Fruit fly (Drosophila melanogaster) whole organism, embryonic: ENCODE data around the gene blot.

Experiments used
- B-H2 ChIP-seq: fragments of 200-800 bp; sonication (Bioruptor generic); optimal IDR thresholded peaks from 2 replicates; lab custom pipeline; 2018; ENCODE audit warnings: missing biosample characterization, mild to moderate bottlenecking, missing genetic modification characterization
- Bteb2 ChIP-seq: fragments of 200-800 bp; sonication (Bioruptor generic); optimal IDR thresholded peaks from 2 replicates; lab custom pipeline; 2016; ENCODE audit warnings: missing biosample characterization, missing genetic modification characterization
- CG10147 ChIP-seq: fragments of 200-800 bp; sonication (Bioruptor generic); optimal IDR thresholded peaks from 2 replicates; lab custom pipeline; 2019; ENCODE audit warnings: missing biosample characterization, mild to moderate bottlenecking, missing genetic modification characterization, moderate library complexity
- CG11456 ChIP-seq: fragments of 200-800 bp; sonication (Bioruptor generic); IDR thresholded peaks from 3 replicates; pipeline ENCODE4 v1.3.6; 2022; ENCODE audit warnings: missing biosample characterization, missing genetic modification characterization
- CG12104 ChIP-seq: fragments of 200-800 bp; sonication (Bioruptor generic); optimal IDR thresholded peaks from 3 replicates; lab custom pipeline; 2016; ENCODE audit warnings: missing biosample characterization, missing genetic modification characterization
- CG1602 ChIP-seq: fragments of 200-800 bp; sonication (Bioruptor generic); optimal IDR thresholded peaks from 3 replicates; lab custom pipeline; 2016; ENCODE audit warnings: missing biosample characterization, missing genetic modification characterization
- CG1603 ChIP-seq: fragments of 200-800 bp; sonication (Bioruptor generic); optimal IDR thresholded peaks from 2 replicates; lab custom pipeline; 2019; ENCODE audit warnings: missing biosample characterization, mild to moderate bottlenecking, missing genetic modification characterization, moderate library complexity
- CG17568 ChIP-seq: fragments of 200-800 bp; sonication (Bioruptor generic); optimal IDR thresholded peaks from 2 replicates; lab custom pipeline; 2018; ENCODE audit warnings: missing biosample characterization, mild to moderate bottlenecking, missing genetic modification characterization, moderate library complexity
- CG1792 ChIP-seq: fragments of 200-800 bp; sonication (Bioruptor generic); optimal IDR thresholded peaks from 2 replicates; lab custom pipeline; 2016; ENCODE audit warnings: missing biosample characterization, missing genetic modification characterization
- CG2202 ChIP-seq: fragments of 200-800 bp; sonication (Bioruptor generic); optimal IDR thresholded peaks from 2 replicates; lab custom pipeline; 2018; ENCODE audit warnings: missing biosample characterization, mild to moderate bottlenecking, missing genetic modification characterization
- CG31224 ChIP-seq: fragments of 200-800 bp; sonication (Bioruptor generic); IDR thresholded peaks from 2 replicates; pipeline ENCODE4 v1.3.6; 2022; ENCODE audit warnings: missing biosample characterization, missing genetic modification characterization
- CG33557 ChIP-seq: fragments of 200-800 bp; sonication (Bioruptor generic); optimal IDR thresholded peaks from 2 replicates; lab custom pipeline; 2019; ENCODE audit warnings: missing biosample characterization, mild to moderate bottlenecking, missing genetic modification characterization, moderate library complexity
- CG5180 ChIP-seq: fragments of 200-800 bp; sonication (Bioruptor generic); optimal IDR thresholded peaks from 3 replicates; lab custom pipeline; 2017; ENCODE audit warnings: missing biosample characterization, missing genetic modification characterization, mild to moderate bottlenecking, moderate library complexity, missing genetic modification reagents
- CG7271 ChIP-seq: fragments of 200-800 bp; sonication (Bioruptor generic); optimal IDR thresholded peaks from 2 replicates; lab custom pipeline; 2018; ENCODE audit warnings: missing biosample characterization, mild to moderate bottlenecking, missing genetic modification characterization, moderate library complexity
- CG7839 ChIP-seq: fragments of 200-800 bp; sonication (Bioruptor generic); optimal IDR thresholded peaks from 3 replicates; lab custom pipeline; 2018; ENCODE audit warnings: missing biosample characterization, mild to moderate bottlenecking, missing genetic modification characterization, moderate library complexity
- CrebB ChIP-seq: fragments of 200-800 bp; sonication (Bioruptor generic); optimal IDR thresholded peaks from 3 replicates; lab custom pipeline; 2018; ENCODE audit warnings: missing biosample characterization, mild to moderate bottlenecking, missing genetic modification characterization
- D ChIP-seq, 2 experiments: fragments of 200-800 bp in 1 of 2; fragments of >200 bp in 1 of 2; sonication (Bioruptor generic) in 1 of 2; optimal IDR thresholded peaks; 2 replicates in 1 of 2; 3 replicates in 1 of 2; lab custom pipeline; 2017; ENCODE audit warnings: mild to moderate bottlenecking in 1 of 2, missing biosample characterization in 1 of 2, missing genetic modification characterization in 1 of 2, missing genetic modification reagents in 1 of 2
- Dll ChIP-seq: fragments of 200-800 bp; sonication (Bioruptor generic); IDR thresholded peaks from 4 replicates; pipeline ENCODE4 v1.3.6; 2022; ENCODE audit warnings: missing biosample characterization, missing genetic modification characterization; ENCODE audit not compliant: partially characterized antibody
- Hr51 ChIP-seq, 2 experiments: fragments of 200-800 bp; sonication (Bioruptor generic); optimal IDR thresholded peaks; 2 replicates in 1 of 2; 3 replicates in 1 of 2; lab custom pipeline; 2016 to 2018; ENCODE audit warnings: missing biosample characterization in 2 of 2, missing genetic modification characterization in 2 of 2, mild to moderate bottlenecking in 1 of 2, moderate library complexity in 1 of 2
- MTF-1 ChIP-seq: fragments of 200-800 bp; sonication (Bioruptor generic); optimal IDR thresholded peaks from 2 replicates; lab custom pipeline; 2018; ENCODE audit warnings: missing biosample characterization, mild to moderate bottlenecking, missing genetic modification characterization, borderline replicate concordance
- Pdp1 ChIP-seq, 2 experiments: fragments of 200-800 bp; sonication (Bioruptor generic); optimal IDR thresholded peaks; 3 replicates each; lab custom pipeline; 2016; ENCODE audit warnings: missing biosample characterization in 2 of 2, missing genetic modification characterization in 2 of 2, mild to moderate bottlenecking in 1 of 2, moderate library complexity in 1 of 2
- Side ChIP-seq: fragments of 200-800 bp; sonication (Bioruptor generic); optimal IDR thresholded peaks from 2 replicates; lab custom pipeline; 2016; ENCODE audit warnings: missing biosample characterization, missing genetic modification characterization
- ab ChIP-seq: fragments of 200-800 bp; sonication (Bioruptor generic); optimal IDR thresholded peaks from 2 replicates; lab custom pipeline; 2016; ENCODE audit warnings: missing biosample characterization, missing genetic modification characterization
- ac ChIP-seq: fragments of 200-800 bp; sonication (Bioruptor generic); optimal IDR thresholded peaks from 3 replicates; lab custom pipeline; 2017; ENCODE audit warnings: missing biosample characterization, mild to moderate bottlenecking, missing genetic modification characterization
- ap ChIP-seq: fragments of 200-800 bp; sonication (Bioruptor generic); IDR thresholded peaks from 2 replicates; pipeline ENCODE4 v1.3.6; 2022; ENCODE audit warnings: missing biosample characterization, missing genetic modification characterization
- chn ChIP-seq: fragments of 200-800 bp; sonication (Bioruptor generic); optimal IDR thresholded peaks from 2 replicates; lab custom pipeline; 2016; ENCODE audit warnings: missing biosample characterization, missing genetic modification characterization
- eve ChIP-seq, 2 experiments: fragments of >200 bp; optimal IDR thresholded peaks; 2 replicates each; lab custom pipeline; 2017; ENCODE audit warnings: missing biosample characterization in 2 of 2, missing genetic modification characterization in 2 of 2
- ftz-f1 ChIP-seq: fragments of 200-800 bp; sonication (Bioruptor generic); optimal IDR thresholded peaks from 2 replicates; lab custom pipeline; 2016; ENCODE audit warnings: missing biosample characterization, missing genetic modification characterization
- grn ChIP-seq: fragments of 200-800 bp; sonication (Bioruptor generic); optimal IDR thresholded peaks from 3 replicates; lab custom pipeline; 2017; ENCODE audit warnings: missing biosample characterization, missing genetic modification characterization
- gsb-n ChIP-seq: fragments of 200-800 bp; sonication (Bioruptor generic); optimal IDR thresholded peaks from 3 replicates; lab custom pipeline; 2018; ENCODE audit warnings: missing biosample characterization, mild to moderate bottlenecking, missing genetic modification characterization
- her ChIP-seq: fragments of 200-800 bp; sonication (Bioruptor generic); optimal IDR thresholded peaks from 2 replicates; lab custom pipeline; 2016; ENCODE audit warnings: missing biosample characterization, missing genetic modification characterization
- kni ChIP-seq: fragments of 200-800 bp; sonication (Bioruptor generic); optimal IDR thresholded peaks from 3 replicates; lab custom pipeline; 2017; ENCODE audit warnings: mild to moderate bottlenecking, missing biosample characterization, missing genetic modification reagents, missing genetic modification characterization
- lola ChIP-seq, 3 experiments: fragments of >200 bp in 2 of 3; fragments of 200-800 bp in 1 of 3; sonication (Bioruptor generic) in 1 of 3; optimal IDR thresholded peaks; 2 replicates each; lab custom pipeline; 2017 to 2019; ENCODE audit warnings: missing biosample characterization in 3 of 3, missing genetic modification characterization in 3 of 3, mild to moderate bottlenecking in 1 of 3, moderate library complexity in 1 of 3
- maf-S ChIP-seq: fragments of 200-800 bp; sonication (Bioruptor generic); optimal IDR thresholded peaks from 2 replicates; lab custom pipeline; 2016; ENCODE audit warnings: missing biosample characterization, missing genetic modification characterization
- nerfin-1 ChIP-seq: fragments of 200-800 bp; sonication (Bioruptor generic); optimal IDR thresholded peaks from 3 replicates; lab custom pipeline; 2019; ENCODE audit warnings: missing biosample characterization, mild to moderate bottlenecking, missing genetic modification characterization, moderate library complexity
- oc ChIP-seq: fragments of 200-800 bp; sonication (Bioruptor generic); optimal IDR thresholded peaks from 2 replicates; lab custom pipeline; 2018; ENCODE audit warnings: missing biosample characterization, mild to moderate bottlenecking, missing genetic modification characterization, moderate library complexity
- pfk ChIP-seq: fragments of 200-800 bp; sonication (Bioruptor generic); optimal IDR thresholded peaks from 2 replicates; lab custom pipeline; 2018; ENCODE audit warnings: missing biosample characterization, mild to moderate bottlenecking, missing genetic modification characterization, moderate library complexity
- prd ChIP-seq, 3 experiments: fragments of >200 bp in 2 of 3; fragments of 200-800 bp in 1 of 3; sonication (Bioruptor generic) in 1 of 3; optimal IDR thresholded peaks in 2 of 3; IDR thresholded peaks in 1 of 3; 2 replicates in 2 of 3; 3 replicates in 1 of 3; pipeline versions ENCODE4 v1.3.6 to Lab custom; 2017 to 2022; ENCODE audit warnings: missing biosample characterization in 1 of 3, missing genetic modification characterization in 1 of 3
- pros ChIP-seq: fragments of 200-800 bp; sonication (Bioruptor generic); optimal IDR thresholded peaks from 3 replicates; lab custom pipeline; 2019; ENCODE audit warnings: missing biosample characterization, mild to moderate bottlenecking, missing genetic modification characterization, moderate library complexity
- run ChIP-seq: fragments of 200-800 bp; sonication (Bioruptor generic); optimal IDR thresholded peaks from 3 replicates; lab custom pipeline; 2018; ENCODE audit warnings: missing biosample characterization, mild to moderate bottlenecking, missing genetic modification characterization
- sd ChIP-seq: fragments of 200-800 bp; sonication (Bioruptor generic); optimal IDR thresholded peaks from 3 replicates; lab custom pipeline; 2018; ENCODE audit warnings: missing biosample characterization, mild to moderate bottlenecking, missing genetic modification characterization, moderate library complexity
- sim ChIP-seq: fragments of 200-800 bp; sonication (Bioruptor generic); IDR thresholded peaks from 2 replicates; pipeline ENCODE4 v1.3.6; 2022; ENCODE audit warnings: missing biosample characterization, missing genetic modification characterization
- stc ChIP-seq: fragments of 200-800 bp; sonication (Bioruptor generic); IDR thresholded peaks from 2 replicates; pipeline ENCODE4 v1.3.6; 2022; ENCODE audit warnings: missing biosample characterization, missing genetic modification characterization
- tll ChIP-seq, 2 experiments: fragments of 200-800 bp in 1 of 2; fragments of >200 bp in 1 of 2; sonication (Bioruptor generic) in 1 of 2; optimal IDR thresholded peaks; 2 replicates each; lab custom pipeline; 2017 to 2019; ENCODE audit warnings: missing biosample characterization in 2 of 2, missing genetic modification characterization in 2 of 2, mild to moderate bottlenecking in 1 of 2, moderate library complexity in 1 of 2
- ttk ChIP-seq: fragments of 200-800 bp; sonication (Bioruptor generic); IDR thresholded peaks from 2 replicates; pipeline ENCODE4 v2.1.2; 2022; ENCODE audit warnings: missing biosample characterization, missing genetic modification characterization
- usp ChIP-seq: fragments of >200 bp; optimal IDR thresholded peaks from 2 replicates; lab custom pipeline; 2017; ENCODE audit warnings: missing biosample characterization, missing genetic modification characterization
- z ChIP-seq: fragments of 200-800 bp; sonication (Bioruptor generic); IDR thresholded peaks from 3 replicates; pipeline ENCODE4 v1.3.6; 2022; ENCODE audit warnings: missing biosample characterization, missing genetic modification characterization
- zen ChIP-seq: fragments of 200-800 bp; sonication (Bioruptor generic); optimal IDR thresholded peaks from 3 replicates; lab custom pipeline; 2018; ENCODE audit warnings: missing biosample characterization, mild to moderate bottlenecking, missing genetic modification characterization, moderate library complexity
- zfh1 ChIP-seq: fragments of 200-800 bp; sonication (Bioruptor generic); IDR thresholded peaks from 3 replicates; pipeline ENCODE4 v1.3.6; 2022; ENCODE audit warnings: missing biosample characterization, missing genetic modification characterization

blot gene

DNA sequence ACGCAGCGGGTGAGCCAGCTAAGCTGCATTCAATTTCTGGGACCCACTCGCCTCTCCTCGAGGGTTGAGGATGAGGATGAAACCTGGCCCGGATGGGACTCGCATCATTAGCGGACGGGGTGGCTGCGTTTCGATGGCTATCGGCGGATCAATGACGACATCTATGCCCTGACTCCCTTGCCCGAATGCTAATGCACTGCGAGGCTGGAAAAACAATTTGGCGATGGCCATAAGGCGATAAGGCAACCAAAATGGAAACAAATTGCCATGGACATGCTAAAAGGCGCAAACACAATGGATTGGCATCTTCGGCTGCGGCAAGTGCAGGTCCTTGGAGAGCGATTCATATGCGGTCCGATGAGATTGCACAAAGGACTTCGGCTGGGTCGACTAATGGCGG is 58.4 kb downstream of the blot start (continued):
- TF ChIP-seq her (GFP tag; lab: Kevin White, UChicago) (no peak), Bteb2 (no peak), ap (GFP tag; lab: Robert Waterston, UW) (no peak), run (no peak), zen (tag; lab: Kevin White, UChicago) (peak; percentile 80), sim (no peak), pros (GFP tag; lab: Kevin White, UChicago) (peak; percentile 21), maf-S (no peak), CG2202 (tag; lab: Kevin White, UChicago) (no peak), D (optimal IDR thresholded peaks at IDR 0.05; lab: Kevin White, UChicago) (no peak), D (GFP tag; optimal IDR thresholded peaks at IDR 0.05; lab: Kevin White, UChicago) (no peak), grn (peak; percentile 66), CG12104 (GFP tag; lab: Kevin White, UChicago) (no peak), Side (GFP tag; lab: Kevin White, UChicago) (no peak), CG7271 (no peak), zfh1 (GFP tag; lab: Robert Waterston, UW) (no peak), ab (no peak), Dll (no peak), ac (no peak), CG1602 (GFP tag; lab: Kevin White, UChicago) (no peak), ftz-f1 (GFP tag; lab: Kevin White, UChicago) (no peak), ttk (GFP tag; lab: Robert Waterston, UW) (no peak), Hr51 (GFP tag; optimal IDR thresholded peaks at IDR 0.05; lab: Kevin White, UChicago) (no peak), oc (peak; percentile 68), CG17568 (GFP tag; lab: Kevin White, UChicago) (no peak), prd (optimal IDR thresholded peaks at IDR 0.05; lab: Kevin White, UChicago) (no peak), prd (GFP tag; IDR thresholded peaks at IDR 0.05; lab: Robert Waterston, UW) (no peak), eve (GFP tag; optimal IDR thresholded peaks at IDR 0.05; lab: Kevin White, UChicago) (no peak), CG1792 (GFP tag; lab: Kevin White, UChicago) (no peak), CG11456 (no peak), stc (GFP tag; lab: Robert Waterston, UW) (no peak), CG10147 (GFP tag; lab: Kevin White, UChicago) (no peak), chn (GFP tag; lab: Kevin White, UChicago) (no peak), B-H2 (no peak), CG31224 (GFP tag; lab: Robert Waterston, UW) (no peak), MTF-1 (GFP tag; lab: Kevin White, UChicago) (no peak), Pdp1 (GFP tag; optimal IDR thresholded peaks at IDR 0.05; lab: Kevin White, UChicago) (no peak), CG33557 (no peak), tll (GFP tag; optimal IDR thresholded peaks at IDR 0.05; lab: Kevin White, UChicago) (peak in 1 of 2 experiments; percentile 35), pfk (GFP tag; lab: Kevin White, UChicago) (no peak), CrebB (no peak), lola (GFP tag; optimal IDR thresholded peaks at IDR 0.05; lab: Kevin White, UChicago) (no peak)

- TF ChIP-seq usp (GFP tag; lab: Kevin White, UChicago) (no peak), pros (GFP tag; lab: Kevin White, UChicago) (peak; percentile 94), CG1603 (tag; lab: Kevin White, UChicago) (no peak), D (optimal IDR thresholded peaks at IDR 0.05; lab: Kevin White, UChicago) (peak; percentile 85), D (GFP tag; optimal IDR thresholded peaks at IDR 0.05; lab: Kevin White, UChicago) (no peak), tll (GFP tag; optimal IDR thresholded peaks at IDR 0.05; lab: Kevin White, UChicago) (peak in 1 of 2 experiments; percentile 63), B-H2 (no peak), sd (no peak), CG5180 (GFP tag; lab: Kevin White, UChicago) (peak; percentile 16), CG7839 (tag; lab: Kevin White, UChicago) (no peak), gsb-n (tag; lab: Kevin White, UChicago) (peak; percentile 54), z (GFP tag; lab: Robert Waterston, UW) (no peak), kni (GFP tag; lab: Kevin White, UChicago) (peak; percentile 3), nerfin-1 (tag; lab: Kevin White, UChicago) (peak; percentile 6)
Measured at dm6 chr3L:17361925-17362324, 59.4 kb downstream of the blot start.
